Fruit fly (Drosophila melanogaster) whole organism, prepupa: ENCODE data around the gene JMJD5.

Source experiments
- Blimp-1 ChIP-seq: fragments of 200-800 bp; sonication (Bioruptor generic); optimal IDR thresholded peaks from 3 replicates; lab custom pipeline; 2017; ENCODE audit warnings: missing biosample characterization, missing genetic modification characterization, mild to moderate bottlenecking, moderate library complexity, missing genetic modification reagents
- CG10631 ChIP-seq: fragments of 200-800 bp; sonication (Bioruptor generic); optimal IDR thresholded peaks from 2 replicates; lab custom pipeline; 2016; ENCODE audit warnings: missing biosample characterization, missing genetic modification characterization
- CG10669 ChIP-seq: fragments of 200-800 bp; sonication (Bioruptor generic); optimal IDR thresholded peaks from 3 replicates; lab custom pipeline; 2018; ENCODE audit warnings: missing biosample characterization, mild to moderate bottlenecking, missing genetic modification characterization, moderate library complexity
- CG11294 ChIP-seq: fragments of 200-800 bp; sonication (Bioruptor generic); IDR thresholded peaks from 2 replicates; pipeline ENCODE4 v1.3.6; 2022; ENCODE audit warnings: missing biosample characterization, missing genetic modification characterization
- CG11762 ChIP-seq: fragments of 200-800 bp; sonication (Bioruptor generic); optimal IDR thresholded peaks from 3 replicates; lab custom pipeline; 2016; ENCODE audit warnings: missing biosample characterization, missing genetic modification characterization; ENCODE audit not compliant: insufficient read depth
- CG11902 ChIP-seq: fragments of 200-800 bp; sonication (Bioruptor generic); optimal IDR thresholded peaks from 3 replicates; lab custom pipeline; 2016; ENCODE audit warnings: missing biosample characterization, missing genetic modification characterization
- CG1621 ChIP-seq: fragments of 200-800 bp; sonication (Bioruptor generic); optimal IDR thresholded peaks from 3 replicates; lab custom pipeline; 2018; ENCODE audit warnings: missing biosample characterization, mild to moderate bottlenecking, missing genetic modification characterization
- CG16779 ChIP-seq: fragments of 200-800 bp; sonication (Bioruptor generic); optimal IDR thresholded peaks from 3 replicates; lab custom pipeline; 2017; ENCODE audit warnings: missing biosample characterization, mild to moderate bottlenecking, missing genetic modification characterization
- CG3919 ChIP-seq: fragments of 200-800 bp; sonication (Bioruptor generic); optimal IDR thresholded peaks from 3 replicates; lab custom pipeline; 2016; ENCODE audit warnings: missing biosample characterization, missing genetic modification characterization
- CG4318 ChIP-seq: fragments of 200-800 bp; sonication (Bioruptor generic); optimal IDR thresholded peaks from 3 replicates; lab custom pipeline; 2017; ENCODE audit warnings: missing biosample characterization, mild to moderate bottlenecking, missing genetic modification characterization
- CG6163 ChIP-seq: fragments of 200-800 bp; sonication (Bioruptor generic); IDR thresholded peaks from 3 replicates; pipeline ENCODE4 v1.3.6; 2022; ENCODE audit warnings: missing biosample characterization, missing genetic modification characterization
- CG6792 ChIP-seq: fragments of 200-800 bp; sonication (Bioruptor generic); optimal IDR thresholded peaks from 3 replicates; lab custom pipeline; 2016; ENCODE audit warnings: missing biosample characterization, missing genetic modification characterization
- CG6808 ChIP-seq: fragments of 200-800 bp; sonication (Bioruptor generic); optimal IDR thresholded peaks from 3 replicates; lab custom pipeline; 2017; ENCODE audit warnings: missing biosample characterization, missing genetic modification characterization, mild to moderate bottlenecking, moderate library complexity, missing genetic modification reagents
- CG8119 ChIP-seq: fragments of 200-800 bp; sonication (Bioruptor generic); IDR thresholded peaks from 3 replicates; pipeline ENCODE4 v1.3.6; 2022; ENCODE audit warnings: missing biosample characterization, missing genetic modification characterization
- CG8319 ChIP-seq: fragments of 200-800 bp; sonication (Bioruptor generic); optimal IDR thresholded peaks from 3 replicates; lab custom pipeline; 2016; ENCODE audit warnings: missing biosample characterization, missing genetic modification characterization
- CG8632 ChIP-seq: fragments of 200-800 bp; sonication (Bioruptor generic); optimal IDR thresholded peaks from 3 replicates; lab custom pipeline; 2016; ENCODE audit warnings: missing biosample characterization, missing genetic modification characterization
- CG9139 ChIP-seq: fragments of 200-800 bp; sonication (Bioruptor generic); optimal IDR thresholded peaks from 3 replicates; lab custom pipeline; 2017; ENCODE audit warnings: missing biosample characterization, mild to moderate bottlenecking, missing genetic modification characterization
- Eip75B ChIP-seq: fragments of 200-800 bp; sonication (Bioruptor generic); optimal IDR thresholded peaks from 3 replicates; lab custom pipeline; 2016; ENCODE audit warnings: missing biosample characterization, missing genetic modification characterization
- Eip78C ChIP-seq: fragments of 200-800 bp; sonication (Bioruptor generic); peaks from one replicate; lab custom pipeline; 2016; ENCODE audit warnings: missing biosample characterization, missing genetic modification characterization
- Eip93F ChIP-seq: fragments of 200-800 bp; sonication (Bioruptor generic); optimal IDR thresholded peaks from 2 replicates; lab custom pipeline; 2016; ENCODE audit warnings: missing biosample characterization, mild to moderate bottlenecking, missing genetic modification characterization
- Ets21C ChIP-seq: fragments of 200-800 bp; sonication (Bioruptor generic); optimal IDR thresholded peaks from 3 replicates; lab custom pipeline; 2016; ENCODE audit warnings: missing biosample characterization, missing genetic modification characterization
- Ets96B ChIP-seq: fragments of 200-800 bp; optimal IDR thresholded peaks from 2 replicates; lab custom pipeline; 2019; ENCODE audit warnings: missing biosample characterization, mild to moderate bottlenecking, missing genetic modification characterization, moderate library complexity
- Gug ChIP-seq: fragments of 200-800 bp; sonication (Bioruptor generic); IDR thresholded peaks from 2 replicates; pipeline ENCODE4 v1.3.6; 2022; ENCODE audit warnings: missing biosample characterization, missing genetic modification characterization
- Hr38 ChIP-seq: sonication (Bioruptor generic); optimal IDR thresholded peaks from 2 replicates; lab custom pipeline; 2016; ENCODE audit warnings: missing biosample characterization, missing genetic modification characterization
- Hr39 ChIP-seq: fragments of 200-800 bp; sonication (Bioruptor generic); optimal IDR thresholded peaks from 2 replicates; lab custom pipeline; 2016; ENCODE audit warnings: missing biosample characterization, missing genetic modification characterization
- Hr4 ChIP-seq: fragments of 200-800 bp; sonication (Bioruptor generic); optimal IDR thresholded peaks from 3 replicates; lab custom pipeline; 2016; ENCODE audit warnings: missing biosample characterization, missing genetic modification characterization
- Lpt ChIP-seq: fragments of 200-800 bp; sonication (Bioruptor generic); optimal IDR thresholded peaks from 3 replicates; lab custom pipeline; 2016; ENCODE audit warnings: missing biosample characterization, missing genetic modification characterization
- Met ChIP-seq: fragments of 200-800 bp; sonication (Bioruptor generic); optimal IDR thresholded peaks from 3 replicates; lab custom pipeline; 2016; ENCODE audit warnings: missing biosample characterization, missing genetic modification characterization
- OdsH ChIP-seq: fragments of 200-800 bp; sonication (Bioruptor generic); optimal IDR thresholded peaks from 3 replicates; lab custom pipeline; 2016; ENCODE audit warnings: missing biosample characterization, missing genetic modification characterization
- Sox102F ChIP-seq: fragments of 200-800 bp; sonication (Bioruptor generic); optimal IDR thresholded peaks from 2 replicates; lab custom pipeline; 2016; ENCODE audit warnings: missing biosample characterization, mild to moderate bottlenecking, missing genetic modification characterization
- achi ChIP-seq: fragments of 200-800 bp; sonication (Bioruptor generic); optimal IDR thresholded peaks from 3 replicates; lab custom pipeline; 2016; ENCODE audit warnings: missing biosample characterization, missing genetic modification characterization
- acj6 ChIP-seq: fragments of 200-800 bp; sonication (Bioruptor generic); optimal IDR thresholded peaks from 3 replicates; lab custom pipeline; 2016; ENCODE audit warnings: missing biosample characterization, missing genetic modification characterization
- dsx ChIP-seq: fragments of 200-800 bp; optimal IDR thresholded peaks from 3 replicates; lab custom pipeline; 2019; ENCODE audit warnings: missing biosample characterization, mild to moderate bottlenecking, missing genetic modification characterization, moderate library complexity; ENCODE audit not compliant: poor library complexity, severe bottlenecking
- eg ChIP-seq: fragments of 200-800 bp; sonication (Bioruptor generic); IDR thresholded peaks from 3 replicates; pipeline ENCODE4 v1.3.6; 2022; ENCODE audit warnings: missing biosample characterization, missing genetic modification characterization
- esn ChIP-seq: fragments of 200-800 bp; sonication (Bioruptor generic); optimal IDR thresholded peaks from 2 replicates; lab custom pipeline; 2016; ENCODE audit warnings: missing biosample characterization, mild to moderate bottlenecking, missing genetic modification characterization, moderate library complexity
- fd59A ChIP-seq: fragments of 200-800 bp; sonication (Bioruptor generic); optimal IDR thresholded peaks from 2 replicates; lab custom pipeline; 2017; ENCODE audit warnings: missing biosample characterization, mild to moderate bottlenecking, missing genetic modification characterization, missing genetic modification reagents
- fkh ChIP-seq: fragments of 200-800 bp; sonication (Bioruptor generic); optimal IDR thresholded peaks from 3 replicates; lab custom pipeline; 2017; ENCODE audit warnings: missing biosample characterization, mild to moderate bottlenecking, missing genetic modification characterization, moderate library complexity
- pdm3 ChIP-seq: fragments of 200-800 bp; sonication (Bioruptor generic); optimal IDR thresholded peaks from 3 replicates; lab custom pipeline; 2016; ENCODE audit warnings: missing biosample characterization, missing genetic modification characterization
- salr ChIP-seq, 2 experiments: fragments of 200-800 bp; sonication (Bioruptor generic); optimal IDR thresholded peaks; 3 replicates each; lab custom pipeline; 2016 to 2018; ENCODE audit warnings: missing biosample characterization in 2 of 2, missing genetic modification characterization in 2 of 2, mild to moderate bottlenecking in 1 of 2
- spab ChIP-seq: fragments of 200-800 bp; sonication (Bioruptor generic); optimal IDR thresholded peaks from 2 replicates; lab custom pipeline; 2017; ENCODE audit warnings: missing biosample characterization, mild to moderate bottlenecking, missing genetic modification characterization, missing genetic modification reagents
- ss ChIP-seq, 2 experiments: fragments of 200-800 bp; sonication (Bioruptor generic); optimal IDR thresholded peaks; 2 replicates in 1 of 2; 3 replicates in 1 of 2; lab custom pipeline; 2017 to 2018; ENCODE audit warnings: mild to moderate bottlenecking in 2 of 2, missing biosample characterization in 2 of 2, missing genetic modification characterization in 2 of 2, moderate library complexity in 1 of 2
- svp ChIP-seq: fragments of 200-800 bp; sonication (Bioruptor generic); peaks from one replicate; lab custom pipeline; 2016; ENCODE audit warnings: missing biosample characterization, missing genetic modification characterization
- topi ChIP-seq: fragments of 200-800 bp; sonication (Bioruptor generic); optimal IDR thresholded peaks from 3 replicates; lab custom pipeline; 2016; ENCODE audit warnings: missing biosample characterization, missing genetic modification characterization
- vri ChIP-seq: fragments of 200-800 bp; sonication (Bioruptor generic); optimal IDR thresholded peaks from 3 replicates; lab custom pipeline; 2016; ENCODE audit warnings: missing biosample characterization, mild to moderate bottlenecking, missing genetic modification characterization

JMJD5 gene

DNA sequence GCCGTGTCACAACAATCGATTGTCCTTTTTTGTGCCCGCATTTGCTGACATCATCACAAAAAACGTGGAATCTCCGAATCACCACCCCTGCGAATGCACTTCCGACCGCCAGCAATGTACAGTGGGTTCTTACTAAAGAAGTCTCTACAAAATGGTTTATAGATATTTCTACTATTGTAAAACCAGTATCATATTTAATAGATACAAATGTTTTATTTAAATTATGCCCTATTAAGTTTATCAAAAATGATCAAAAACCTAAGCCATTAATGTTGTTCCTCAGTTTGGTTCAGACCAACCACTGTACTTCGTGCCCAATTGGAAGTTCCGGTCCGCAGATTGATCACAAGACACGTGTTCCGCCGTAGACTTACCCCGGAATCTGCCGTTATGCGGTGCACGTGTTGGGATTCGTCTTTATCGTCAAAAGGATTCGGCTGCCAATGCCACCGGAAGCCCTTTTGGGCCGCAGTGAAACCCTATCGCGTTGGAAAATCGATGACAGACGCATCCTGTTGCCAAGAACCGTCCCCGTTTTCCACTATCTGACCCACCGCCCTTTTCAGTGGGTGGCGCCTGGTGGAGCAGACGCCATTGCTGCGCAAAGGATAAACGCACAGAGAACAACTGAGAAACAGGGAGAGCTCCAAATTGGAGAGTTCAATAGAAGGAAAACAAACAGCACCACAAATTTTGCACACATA, 36.5 kb downstream of the JMJD5 start (continued):
- peak; percentile 5 for TF ChIP-seq CG6808 (GFP tag; lab: Kevin White, UChicago)
- TF ChIP-seq ss (GFP tag; optimal IDR thresholded peaks at IDR 0.05; lab: Kevin White, UChicago), result peak in 1 of 2 experiments; percentile 2
- peak; percentile 52 for TF ChIP-seq acj6 (GFP tag; lab: Kevin White, UChicago)
- no peak for TF ChIP-seq fkh
- TF ChIP-seq CG11294, result no peak
- TF ChIP-seq Sox102F (GFP tag; lab: Kevin White, UChicago), result peak; percentile 65
- TF ChIP-seq CG8119 (GFP tag; lab: Robert Waterston, UW), result 0 out of 3 replicates have a peak, but pooled peaks have one; percentile 31
- no peak for TF ChIP-seq eg (GFP tag; lab: Robert Waterston, UW)
- peak; percentile 61 for TF ChIP-seq pdm3 (GFP tag; lab: Kevin White, UChicago)
- TF ChIP-seq CG11902 (GFP tag; lab: Kevin White, UChicago), result no peak
- no peak for TF ChIP-seq Gug
- TF ChIP-seq Eip93F, result no peak
- TF ChIP-seq CG6792 (GFP tag; lab: Kevin White, UChicago), result peak; percentile 42
- peak; percentile 29 for TF ChIP-seq CG10631 (GFP tag; lab: Kevin White, UChicago)
- peak; percentile 31 for TF ChIP-seq CG1621 (tag; lab: Kevin White, UChicago)
- TF ChIP-seq, all 60 proteins: peak for 35

DNA sequence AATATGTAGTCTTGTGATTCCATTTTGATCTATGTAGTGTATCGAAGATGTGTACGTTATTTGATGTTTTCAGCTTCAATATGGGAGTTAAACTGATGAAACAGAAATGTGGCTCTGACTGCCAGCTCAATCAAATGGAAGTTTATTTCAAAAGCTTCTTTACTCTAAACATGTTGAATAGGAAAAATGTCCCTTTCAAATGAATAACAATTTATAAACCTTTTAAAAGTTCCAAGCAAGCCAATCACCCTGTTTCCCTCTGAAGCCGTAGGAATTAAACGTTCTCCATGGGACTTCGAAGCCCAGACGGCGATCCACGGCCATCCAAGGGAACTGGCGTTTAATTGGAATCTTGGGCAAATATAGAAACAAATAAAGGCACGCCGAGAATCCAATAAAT, 37.2 kb downstream of the JMJD5 start, which contains the start of gene CG13898:
Gene CG13898, minus strand, starts transcription at position 101 of the 400 bp plus-strand sequence.
- TF ChIP-seq Eip78C (peak; percentile 64), spab (GFP tag; lab: Kevin White, UChicago) (no peak)

DNA sequence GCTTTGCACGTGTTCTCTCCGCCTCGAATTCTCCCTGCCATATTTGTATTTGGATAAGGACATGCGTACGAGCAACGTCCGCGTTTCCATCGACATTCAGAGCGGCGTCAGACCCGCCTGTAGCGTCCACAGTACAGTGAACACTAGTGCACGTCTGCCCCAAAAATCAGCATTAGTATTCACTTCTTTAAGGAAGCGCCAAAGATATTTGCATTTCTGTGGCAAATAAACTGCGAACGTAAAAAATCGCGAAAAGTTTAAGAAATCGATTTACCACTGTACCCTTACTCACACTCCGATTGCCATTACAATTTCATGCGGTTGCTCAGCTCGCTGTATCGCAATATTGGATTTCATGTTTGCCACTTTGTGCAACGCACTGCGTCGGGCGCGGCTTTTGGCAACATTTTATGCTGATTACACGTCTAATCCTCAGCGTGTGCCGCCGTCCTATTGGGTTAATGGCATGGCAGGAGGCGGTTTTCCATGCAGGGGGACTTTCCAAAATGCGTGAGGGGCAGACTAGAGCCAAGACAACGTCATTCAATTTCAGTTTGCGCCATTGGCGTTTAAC, 38.4 kb downstream of the JMJD5 start:
- TF ChIP-seq CG1621 (tag; lab: Kevin White, UChicago) (peak; percentile 97), CG8119 (GFP tag; lab: Robert Waterston, UW) (peak; percentile 95), CG3919 (peak; percentile 97), spab (GFP tag; lab: Kevin White, UChicago) (peak; percentile 91), Hr4 (GFP tag; lab: Kevin White, UChicago) (peak; percentile 95), achi (peak; percentile 95), CG6163 (GFP tag; lab: Robert Waterston, UW) (peak; percentile 99), vri (GFP tag; lab: Kevin White, UChicago) (peak; percentile 96), CG16779 (tag; lab: Kevin White, UChicago) (peak; percentile 88), CG6808 (GFP tag; lab: Kevin White, UChicago) (peak; percentile 84), CG10669 (peak; percentile 94), esn (GFP tag; lab: Kevin White, UChicago) (peak; percentile 99), dsx (GFP tag; lab: Kevin White, UChicago) (peak; percentile 92), CG8632 (GFP tag; lab: Kevin White, UChicago) (peak; percentile 94), topi (peak; percentile 98), Eip75B (GFP tag; lab: Kevin White, UChicago) (peak; percentile 96), CG11762 (GFP tag; lab: Kevin White, UChicago) (peak; percentile 93), Blimp-1 (peak; percentile 90), ss (GFP tag; optimal IDR thresholded peaks at IDR 0.05; lab: Kevin White, UChicago) (peak; percentile 91 to 92), OdsH (GFP tag; lab: Kevin White, UChicago) (peak; percentile 97), Met (peak; percentile 99), Ets21C (GFP tag; lab: Kevin White, UChicago) (peak; percentile 98), CG8319 (GFP tag; lab: Kevin White, UChicago) (peak; percentile 96), salr (GFP tag; optimal IDR thresholded peaks at IDR 0.05; lab: Kevin White, UChicago) (peak; percentile 75 to 96), Hr38 (peak; percentile 85), CG9139 (GFP tag; lab: Kevin White, UChicago) (peak; percentile 84), Lpt (peak; percentile 91), CG11294 (peak; percentile 91), acj6 (GFP tag; lab: Kevin White, UChicago) (peak; percentile 98), fd59A (GFP tag; lab: Kevin White, UChicago) (peak; percentile 95), svp (GFP tag; lab: Kevin White, UChicago) (peak; percentile 99), Hr39 (GFP tag; lab: Kevin White, UChicago) (peak; percentile 99), Gug (peak; percentile 89), Ets96B (tag; lab: Kevin White, UChicago) (peak; percentile 94), pdm3 (GFP tag; lab: Kevin White, UChicago) (peak; percentile 98), Eip78C (peak; percentile 98), CG4318 (GFP tag; lab: Kevin White, UChicago) (peak; percentile 86)
